Worm (Caenorhabditis elegans): Measurements from ENCODE around the gene sra-6.

DNA sequence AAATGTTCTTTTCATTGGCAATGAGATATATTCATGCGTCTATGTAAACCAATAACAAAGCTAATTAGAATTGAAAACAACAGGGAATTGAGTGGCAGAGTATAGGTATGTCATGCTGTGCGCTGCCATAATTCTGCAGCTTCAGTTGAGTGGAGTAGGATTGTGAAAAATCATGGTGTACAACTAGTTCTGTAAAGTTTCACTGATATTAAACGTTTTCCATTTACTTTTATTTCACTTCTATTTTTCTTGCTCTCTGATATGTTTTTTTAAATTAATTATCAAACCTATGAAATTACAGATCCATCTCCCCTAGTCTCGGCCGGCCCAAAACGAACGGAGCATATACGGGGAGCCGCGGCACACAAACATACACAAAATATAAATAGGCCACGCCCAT is 25.1 kb upstream of the sra-6 start, which contains the start of gene exc-7:
- TF ChIP-seq lin-13 (tag; optimal IDR thresholded peaks at IDR 0.05): no peak
- no peak for TF ChIP-seq nhr-237 (tag; optimal IDR thresholded peaks at IDR 0.05)
- TF ChIP-seq snpc-4 (tag; optimal IDR thresholded peaks at IDR 0.05): no peak
- TF ChIP-seq ztf-11 (tag; optimal IDR thresholded peaks at IDR 0.05): no peak
